Worm (Caenorhabditis elegans) whole organism, L1 larva: Measurements from ENCODE around the gene F52G3.1.

Source experiments
- C34B4.2 ChIP-seq: sonication (generic microtip); optimal IDR thresholded peaks from 2 replicates; lab custom pipeline; 2017; ENCODE audit warnings: mild to moderate bottlenecking, missing genetic modification characterization, missing compliant biosample characterization
- F16B12.6 ChIP-seq: fragments of 150-350 bp; optimal IDR thresholded peaks from 2 replicates; lab custom pipeline; 2014; ENCODE audit warnings: missing biosample characterization, missing genetic modification characterization
- Y116A8C.19 ChIP-seq: sonication (generic microtip); optimal IDR thresholded peaks from 2 replicates; lab custom pipeline; 2016; ENCODE audit warnings: missing compliant biosample characterization, missing genetic modification characterization, borderline replicate concordance
- aha-1 ChIP-seq: fragments of 150-350 bp; optimal IDR thresholded peaks from 2 replicates; lab custom pipeline; 2014; ENCODE audit warnings: missing biosample characterization, missing genetic modification characterization
- alr-1 ChIP-seq: fragments of 200-800 bp; sonication (Bioruptor generic); optimal IDR thresholded peaks from 2 replicates; lab custom pipeline; 2018; ENCODE audit warnings: borderline replicate concordance, mild to moderate bottlenecking, missing genetic modification characterization, missing compliant biosample characterization
- aly-2 ChIP-seq: fragments of 150-350 bp; optimal IDR thresholded peaks from 2 replicates; lab custom pipeline; 2014; ENCODE audit warnings: missing biosample characterization, missing genetic modification characterization
- ama-1 ChIP-seq: fragments of 150-350 bp; optimal IDR thresholded peaks from 2 replicates; lab custom pipeline; 2014
- blmp-1 ChIP-seq: fragments of 150-350 bp; optimal IDR thresholded peaks from 2 replicates; lab custom pipeline; 2014; ENCODE audit warnings: missing biosample characterization, missing genetic modification characterization
- ceh-63 ChIP-seq: fragments of 200-800 bp; sonication (Bioruptor generic); optimal IDR thresholded peaks from 2 replicates; lab custom pipeline; 2018; ENCODE audit warnings: mild to moderate bottlenecking, missing genetic modification characterization, missing compliant biosample characterization
- ceh-82 ChIP-seq, 3 experiments: fragments of 150-350 bp in 1 of 3; sonication (generic microtip) in 2 of 3; optimal IDR thresholded peaks; 2 replicates each; lab custom pipeline; 2014 to 2017; ENCODE audit warnings: missing biosample characterization in 3 of 3, missing genetic modification characterization in 3 of 3
- ceh-90 ChIP-seq: sonication (generic microtip); optimal IDR thresholded peaks from 2 replicates; lab custom pipeline; 2016; ENCODE audit warnings: missing genetic modification characterization, missing compliant biosample characterization
- ces-1 ChIP-seq: fragments of 150-350 bp; optimal IDR thresholded peaks from 2 replicates; lab custom pipeline; 2014; ENCODE audit warnings: missing biosample characterization, missing genetic modification reagents, missing genetic modification characterization
- dpl-1 ChIP-seq, 3 experiments: fragments of 150-350 bp in 2 of 3; sonication (generic microtip) in 1 of 3; optimal IDR thresholded peaks; 2 replicates each; lab custom pipeline; 2014 to 2017; ENCODE audit warnings: missing biosample characterization in 3 of 3, missing genetic modification characterization in 3 of 3, missing genetic modification reagents in 3 of 3
- egl-13 ChIP-seq: sonication (generic microtip); optimal IDR thresholded peaks from 2 replicates; lab custom pipeline; 2016; ENCODE audit warnings: missing genotype, missing genetic modification reagents, missing genetic modification characterization, missing compliant biosample characterization
- egl-27 ChIP-seq, 2 experiments: fragments of 150-350 bp in 1 of 2; sonication (generic microtip); optimal IDR thresholded peaks; 3 replicates each; lab custom pipeline; 2017 to 2018; ENCODE audit warnings: missing biosample characterization in 2 of 2, missing genetic modification characterization in 2 of 2, missing genetic modification reagents in 2 of 2
- elt-2 ChIP-seq: sonication (generic microtip); optimal IDR thresholded peaks from 2 replicates; lab custom pipeline; 2016; ENCODE audit warnings: missing genetic modification characterization, mild to moderate bottlenecking, inconsistent platforms, missing compliant biosample characterization, missing genetic modification reagents
- fkh-4 ChIP-seq: sonication (generic microtip); optimal IDR thresholded peaks from 2 replicates; lab custom pipeline; 2016; ENCODE audit warnings: missing compliant biosample characterization, missing genetic modification characterization, borderline replicate concordance
- grh-1 ChIP-seq: fragments of 200-800 bp; sonication (Bioruptor generic); IDR thresholded peaks from 2 replicates; pipeline ENCODE4 v1.3.6; 2022; ENCODE audit warnings: missing genetic modification reagents, missing genetic modification characterization, missing compliant biosample characterization
- hlh-17 ChIP-seq: fragments of 200-800 bp; sonication (Bioruptor generic); optimal IDR thresholded peaks from 2 replicates; lab custom pipeline; 2018; ENCODE audit warnings: missing genetic modification characterization, mild to moderate bottlenecking, missing compliant biosample characterization, moderate library complexity, borderline replicate concordance
- hpl-2 ChIP-seq: fragments of 150-350 bp; optimal IDR thresholded peaks from 2 replicates; lab custom pipeline; 2014; ENCODE audit warnings: missing biosample characterization, missing genetic modification reagents, missing genetic modification characterization
- irx-1 ChIP-seq: sonication (generic microtip); optimal IDR thresholded peaks from 2 replicates; lab custom pipeline; 2016; ENCODE audit warnings: missing genetic modification characterization, missing compliant biosample characterization
- isw-1 ChIP-seq: fragments of 200-800 bp; sonication (Bioruptor generic); IDR thresholded peaks from 2 replicates; pipeline ENCODE4 v1.3.6; 2022; ENCODE audit warnings: missing genetic modification characterization, missing compliant biosample characterization
- lin-13 ChIP-seq: fragments of 150-350 bp; optimal IDR thresholded peaks from 2 replicates; lab custom pipeline; 2014; ENCODE audit warnings: missing biosample characterization, missing genetic modification reagents, missing genetic modification characterization
- lin-15B ChIP-seq: fragments of 150-350 bp; sonication (generic microtip); optimal IDR thresholded peaks from 3 replicates; lab custom pipeline; 2014; ENCODE audit warnings: missing biosample characterization, missing genetic modification characterization
- lin-35 ChIP-seq, 2 experiments: fragments of 150-350 bp; optimal IDR thresholded peaks; 2 replicates each; lab custom pipeline; 2014; ENCODE audit warnings: missing biosample characterization in 2 of 2, missing genetic modification characterization in 2 of 2, missing genetic modification reagents in 2 of 2
- lir-3 ChIP-seq: sonication (generic microtip); optimal IDR thresholded peaks from 2 replicates; lab custom pipeline; 2016; ENCODE audit warnings: mild to moderate bottlenecking, missing genetic modification characterization, moderate library complexity, missing compliant biosample characterization; ENCODE audit not compliant: poor library complexity
- lsy-2 ChIP-seq, 2 experiments: fragments of 150-350 bp; optimal IDR thresholded peaks; 2 replicates each; lab custom pipeline; 2014; ENCODE audit warnings: missing biosample characterization in 2 of 2, missing genetic modification characterization in 2 of 2
- mdl-1 ChIP-seq, 2 experiments: fragments of 150-350 bp; optimal IDR thresholded peaks; 2 replicates each; lab custom pipeline; 2014 to 2017; ENCODE audit warnings: missing biosample characterization in 2 of 2, missing genetic modification characterization in 2 of 2, inconsistent platforms in 1 of 2
- mep-1 ChIP-seq: fragments of 150-350 bp; optimal IDR thresholded peaks from 2 replicates; lab custom pipeline; 2014; ENCODE audit warnings: missing biosample characterization, missing genetic modification characterization
- nhr-11 ChIP-seq: fragments of 150-350 bp; optimal IDR thresholded peaks from 2 replicates; lab custom pipeline; 2014; ENCODE audit warnings: missing biosample characterization, missing genetic modification characterization
- nhr-19 ChIP-seq: fragments of 200-800 bp; sonication (Bioruptor generic); conservative IDR thresholded peaks from 2 replicates; pipeline ENCODE4 v1.3.6; 2022; ENCODE audit warnings: missing genetic modification characterization, missing compliant biosample characterization
- nhr-20 ChIP-seq: sonication (generic microtip); optimal IDR thresholded peaks from 2 replicates; lab custom pipeline; 2016; ENCODE audit warnings: mild to moderate bottlenecking, missing genetic modification characterization, missing compliant biosample characterization
- nhr-76 ChIP-seq: sonication (generic microtip); optimal IDR thresholded peaks from 2 replicates; lab custom pipeline; 2017; ENCODE audit warnings: missing biosample characterization, missing genetic modification characterization
- nhr-77 ChIP-seq: fragments of 150-350 bp; optimal IDR thresholded peaks from 2 replicates; lab custom pipeline; 2014; ENCODE audit warnings: missing biosample characterization, missing genetic modification characterization
- nhr-84 ChIP-seq: sonication (generic microtip); optimal IDR thresholded peaks from 2 replicates; lab custom pipeline; 2017; ENCODE audit warnings: missing biosample characterization, missing genetic modification characterization
- nhr-85 ChIP-seq: sonication (generic microtip); peaks from one replicate; lab custom pipeline; 2016; ENCODE audit warnings: missing genetic modification characterization, inconsistent platforms, missing compliant biosample characterization
- nhr-90 ChIP-seq: sonication (generic microtip); optimal IDR thresholded peaks from 2 replicates; lab custom pipeline; 2016; ENCODE audit warnings: mild to moderate bottlenecking, missing genetic modification characterization, missing compliant biosample characterization; ENCODE audit not compliant: poor library complexity
- pag-3 ChIP-seq: sonication (generic microtip); optimal IDR thresholded peaks from 2 replicates; lab custom pipeline; 2017; ENCODE audit warnings: missing genetic modification characterization, mild to moderate bottlenecking, missing compliant biosample characterization, antibody characterized with exemption, borderline replicate concordance; ENCODE audit not compliant: insufficient read depth
- pqm-1 ChIP-seq: sonication (generic microtip); optimal IDR thresholded peaks from 3 replicates; lab custom pipeline; 2017; ENCODE audit warnings: missing biosample characterization, missing genetic modification characterization
- skn-1 ChIP-seq: fragments of 150-350 bp; optimal IDR thresholded peaks from 2 replicates; lab custom pipeline; 2014; ENCODE audit warnings: missing biosample characterization, missing genetic modification characterization
- snpc-4 ChIP-seq: fragments of 150-350 bp; optimal IDR thresholded peaks from 2 replicates; lab custom pipeline; 2014; ENCODE audit warnings: missing biosample characterization, missing genetic modification characterization
- snu-23 ChIP-seq: sonication (generic microtip); optimal IDR thresholded peaks from 2 replicates; lab custom pipeline; 2016; ENCODE audit warnings: missing genetic modification characterization, missing compliant biosample characterization
- sox-4 ChIP-seq: sonication (generic microtip); optimal IDR thresholded peaks from 2 replicates; lab custom pipeline; 2016; ENCODE audit warnings: missing genetic modification characterization, missing compliant biosample characterization
- sup-37 ChIP-seq: fragments of 200-800 bp; sonication (Bioruptor generic); optimal IDR thresholded peaks from 2 replicates; lab custom pipeline; 2018; ENCODE audit warnings: mild to moderate bottlenecking, missing genetic modification characterization, missing compliant biosample characterization
- swsn-7 ChIP-seq: sonication (generic microtip); optimal IDR thresholded peaks from 2 replicates; lab custom pipeline; 2016; ENCODE audit warnings: missing genetic modification characterization, missing compliant biosample characterization
- tlp-1 ChIP-seq: fragments of 150-350 bp; optimal IDR thresholded peaks from 2 replicates; lab custom pipeline; 2014; ENCODE audit warnings: missing biosample characterization, missing genetic modification characterization
- unc-130 ChIP-seq: fragments of 150-350 bp; optimal IDR thresholded peaks from 2 replicates; lab custom pipeline; 2017; ENCODE audit warnings: missing biosample characterization, missing genetic modification characterization, inconsistent platforms
- unc-98 ChIP-seq: fragments of 200-800 bp; sonication (Bioruptor generic); IDR thresholded peaks from 2 replicates; pipeline ENCODE4 v1.3.6; 2022; ENCODE audit warnings: missing genetic modification characterization, missing compliant biosample characterization
- vab-15 ChIP-seq: sonication (generic microtip); optimal IDR thresholded peaks from 2 replicates; lab custom pipeline; 2017; ENCODE audit warnings: missing genotype, mild to moderate bottlenecking, missing genetic modification characterization, missing compliant biosample characterization
- zip-4 ChIP-seq: fragments of 200-800 bp; sonication (Bioruptor generic); optimal IDR thresholded peaks from 2 replicates; lab custom pipeline; 2018; ENCODE audit warnings: mild to moderate bottlenecking, missing genetic modification characterization, moderate library complexity, missing compliant biosample characterization
- ztf-11 ChIP-seq, 2 experiments: sonication (generic microtip); optimal IDR thresholded peaks; 2 replicates each; lab custom pipeline; 2016 to 2017; ENCODE audit warnings: missing genetic modification characterization in 2 of 2, missing biosample characterization in 1 of 2, missing compliant biosample characterization in 1 of 2

The F52G3.1 gene

DNA sequence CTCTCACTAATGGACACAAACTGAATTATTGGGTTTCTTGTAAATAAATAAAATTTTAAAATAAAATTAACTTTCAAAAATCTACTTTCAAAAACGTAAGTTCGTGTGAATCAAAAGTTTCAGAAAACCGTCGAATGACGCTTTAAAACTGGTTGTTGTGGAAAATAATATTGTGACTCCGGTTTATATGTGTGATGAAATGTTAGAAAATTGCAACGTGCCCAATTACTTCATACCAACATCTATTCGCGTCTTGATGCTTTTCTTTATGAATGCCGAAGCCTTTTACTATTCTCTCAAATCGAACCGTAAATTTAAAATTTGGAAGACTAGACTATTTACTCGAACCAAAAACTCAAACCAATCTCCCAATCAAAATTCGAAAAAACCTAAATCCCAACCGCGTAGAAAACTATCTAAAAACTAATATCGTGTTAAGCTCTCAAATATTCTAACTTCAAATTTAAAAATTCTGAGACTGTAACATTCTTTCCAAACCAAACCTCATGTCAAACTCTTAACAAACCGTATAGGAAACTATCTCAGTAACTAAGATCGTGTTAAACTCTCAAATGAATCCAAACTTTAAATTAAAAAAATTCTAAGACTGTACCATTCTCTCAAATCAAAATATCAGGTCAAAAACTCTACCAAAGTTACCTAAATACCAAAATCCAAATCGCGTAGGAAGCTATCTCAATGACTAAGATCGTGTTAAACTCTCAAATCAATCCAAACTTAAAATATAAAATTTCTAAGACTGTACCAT lies 32.2 kb upstream of the F52G3.1 start:
- TF ChIP-seq irx-1 = no peak
- TF ChIP-seq egl-27 (tag; optimal IDR thresholded peaks at IDR 0.05; lab: Kevin White, UChicago) = peak in 1 of 2 experiments; percentile 38
- no peak for TF ChIP-seq hpl-2 (GFP tag; lab: Kevin White, UChicago)
- peak in 1 of 3 experiments; percentile 27 for TF ChIP-seq ceh-82 (tag; optimal IDR thresholded peaks at IDR 0.05; lab: Kevin White, UChicago)
- peak; percentile 28 for TF ChIP-seq swsn-7
- TF ChIP-seq fkh-4 = no peak
- TF ChIP-seq zip-4 (GFP tag; lab: Kevin White, UChicago) = no peak
- TF ChIP-seq unc-98 (GFP tag; lab: Robert Waterston, UW) = peak; percentile 8
- peak; percentile 47 for TF ChIP-seq nhr-20
- no peak for TF ChIP-seq ztf-11 (tag; optimal IDR thresholded peaks at IDR 0.05; lab: Kevin White, UChicago)
- TF ChIP-seq snpc-4 (tag; lab: Kevin White, UChicago) = no peak
- peak; percentile 54 for TF ChIP-seq lin-13
- no peak for TF ChIP-seq pqm-1 (tag; lab: Kevin White, UChicago)
- TF ChIP-seq mdl-1 (tag; optimal IDR thresholded peaks at IDR 0.05; lab: Kevin White, UChicago) = peak in 1 of 2 experiments; percentile 5
- TF ChIP-seq sup-37 = peak; percentile 34
- TF ChIP-seq aly-2 (tag; lab: Kevin White, UChicago) = no peak
- no peak for TF ChIP-seq C34B4.2
- peak; percentile 99 for TF ChIP-seq ama-1
- peak; percentile 47 for TF ChIP-seq isw-1 (GFP tag; lab: Robert Waterston, UW)
- peak in 1 of 2 experiments; percentile 45 for TF ChIP-seq lsy-2 (tag; optimal IDR thresholded peaks at IDR 0.05; lab: Kevin White, UChicago)
- no peak for TF ChIP-seq nhr-76 (tag; lab: Kevin White, UChicago)
- TF ChIP-seq lin-15B = no peak
- TF ChIP-seq dpl-1 (GFP tag; optimal IDR thresholded peaks at IDR 0.05; lab: Kevin White, UChicago) = peak in 2 of 3 experiments; percentile 26 to 29
- no peak for TF ChIP-seq blmp-1 (tag; lab: Kevin White, UChicago)
- TF ChIP-seq sox-4 (tag; lab: Kevin White, UChicago) = peak; percentile 13
- TF ChIP-seq ceh-63 (GFP tag; lab: Kevin White, UChicago) = no peak
- no peak for TF ChIP-seq F16B12.6 (tag; lab: Kevin White, UChicago)
- no peak for TF ChIP-seq pag-3
- peak; percentile 12 for TF ChIP-seq nhr-84 (tag; lab: Kevin White, UChicago)
- TF ChIP-seq ceh-90 = no peak
- no peak for TF ChIP-seq hlh-17 (GFP tag; lab: Kevin White, UChicago)
- no peak for TF ChIP-seq ces-1 (GFP tag; lab: Kevin White, UChicago)
- no peak for TF ChIP-seq lir-3 (tag; lab: Kevin White, UChicago)
- TF ChIP-seq aha-1 (tag; lab: Kevin White, UChicago) = peak; percentile 16
- no peak for TF ChIP-seq nhr-11
- no peak for TF ChIP-seq elt-2 (tag; lab: Kevin White, UChicago)
- TF ChIP-seq Y116A8C.19 (tag; lab: Kevin White, UChicago) = no peak
- TF ChIP-seq tlp-1 (tag; lab: Kevin White, UChicago) = no peak
- TF ChIP-seq vab-15 = no peak
- TF ChIP-seq nhr-19 = peak; percentile 69
- TF ChIP-seq mep-1 (tag; lab: Kevin White, UChicago) = peak; percentile 46
- TF ChIP-seq grh-1 = peak; percentile 69
- peak; percentile 72 for TF ChIP-seq unc-130 (tag; lab: Kevin White, UChicago)
- TF ChIP-seq skn-1 = peak; percentile 37
- peak; percentile 37 for TF ChIP-seq nhr-77 (tag; lab: Kevin White, UChicago)
- TF ChIP-seq nhr-85 (tag; lab: Kevin White, UChicago) = peak; percentile 89
- peak in 1 of 2 experiments; percentile 45 for TF ChIP-seq lin-35 (GFP tag; optimal IDR thresholded peaks at IDR 0.05; lab: Kevin White, UChicago)
- no peak for TF ChIP-seq alr-1 (tag; lab: Kevin White, UChicago)
- no peak for TF ChIP-seq egl-13
- TF ChIP-seq nhr-90 (tag; lab: Kevin White, UChicago) = peak; percentile 50
- TF ChIP-seq snu-23 (GFP tag; lab: Kevin White, UChicago) = peak; percentile 55
